Fruit fly (Drosophila melanogaster) whole organism, embryonic: ENCODE results near the gene IFT52.

ENCODE experiments used
- Ada2b ChIP-seq: fragments of 200-800 bp; sonication (Bioruptor generic); IDR thresholded peaks from 2 replicates; pipeline ENCODE4 v1.3.6; 2022; ENCODE audit warnings: missing biosample characterization, missing genetic modification characterization
- Awh ChIP-seq: fragments of 200-800 bp; sonication (Bioruptor generic); IDR thresholded peaks from 2 replicates; pipeline ENCODE4, ENCODE4 v1.3.6; 2022; ENCODE audit warnings: missing biosample characterization, missing genetic modification characterization
- CG10274 ChIP-seq: fragments of 200-800 bp; sonication (Bioruptor generic); optimal IDR thresholded peaks from 3 replicates; lab custom pipeline; 2017; ENCODE audit warnings: missing biosample characterization, mild to moderate bottlenecking, missing genetic modification characterization
- CG10431 ChIP-seq: fragments of 200-800 bp; sonication (Bioruptor generic); optimal IDR thresholded peaks from 3 replicates; lab custom pipeline; 2018; ENCODE audit warnings: missing biosample characterization, mild to moderate bottlenecking, missing genetic modification characterization
- CG10654 ChIP-seq: fragments of 200-800 bp; sonication (Bioruptor generic); optimal IDR thresholded peaks from 2 replicates; lab custom pipeline; 2016; ENCODE audit warnings: missing biosample characterization, missing genetic modification characterization
- CG11093 ChIP-seq: fragments of 200-800 bp; sonication (Bioruptor generic); IDR thresholded peaks from 3 replicates; pipeline ENCODE4 v1.3.6; 2022; ENCODE audit warnings: missing biosample characterization, missing genetic modification characterization
- CG12219 ChIP-seq: fragments of 200-800 bp; sonication (Bioruptor generic); optimal IDR thresholded peaks from 3 replicates; lab custom pipeline; 2018; ENCODE audit warnings: missing biosample characterization, mild to moderate bottlenecking, missing genetic modification characterization
- CG14050 ChIP-seq: fragments of 200-800 bp; sonication (Bioruptor generic); IDR thresholded peaks from 3 replicates; pipeline ENCODE4 v1.3.6; 2022; ENCODE audit warnings: missing biosample characterization, missing genetic modification characterization
- CG1647 ChIP-seq: fragments of 200-800 bp; sonication (Bioruptor generic); optimal IDR thresholded peaks from 3 replicates; lab custom pipeline; 2016; ENCODE audit warnings: missing biosample characterization, missing genetic modification characterization
- CG17186 ChIP-seq: fragments of 200-800 bp; sonication (Bioruptor generic); optimal IDR thresholded peaks from 3 replicates; lab custom pipeline; 2017; ENCODE audit warnings: missing biosample characterization, missing genetic modification reagents, missing genetic modification characterization
- CG17912 ChIP-seq: fragments of 200-800 bp; sonication (Bioruptor generic); optimal IDR thresholded peaks from 2 replicates; lab custom pipeline; 2018; ENCODE audit warnings: missing biosample characterization, mild to moderate bottlenecking, missing genetic modification characterization
- CG18619 ChIP-seq: fragments of 200-800 bp; sonication (Bioruptor generic); optimal IDR thresholded peaks from 3 replicates; lab custom pipeline; 2017; ENCODE audit warnings: missing biosample characterization, mild to moderate bottlenecking, missing genetic modification characterization
- CG18764 ChIP-seq: fragments of 200-800 bp; sonication (Bioruptor generic); optimal IDR thresholded peaks from 3 replicates; lab custom pipeline; 2016; ENCODE audit warnings: missing biosample characterization, missing genetic modification characterization
- CG3995 ChIP-seq: fragments of 200-800 bp; sonication (Bioruptor generic); optimal IDR thresholded peaks from 3 replicates; lab custom pipeline; 2016; ENCODE audit warnings: missing biosample characterization, missing genetic modification characterization
- CG42726 ChIP-seq: fragments of 200-800 bp; sonication (Bioruptor generic); IDR thresholded peaks from 2 replicates; pipeline ENCODE4 v1.3.6; 2022; ENCODE audit warnings: missing biosample characterization, missing genetic modification characterization; ENCODE audit not compliant: partially characterized antibody
- CG43689 ChIP-seq: fragments of 200-800 bp; sonication (Bioruptor generic); IDR thresholded peaks from 2 replicates; pipeline ENCODE4 v1.3.6; 2022; ENCODE audit warnings: missing biosample characterization, missing genetic modification characterization
- CG4707 ChIP-seq: fragments of 200-800 bp; sonication (Bioruptor generic); optimal IDR thresholded peaks from 2 replicates; lab custom pipeline; 2018; ENCODE audit warnings: missing biosample characterization, mild to moderate bottlenecking, missing genetic modification characterization, moderate library complexity
- CG6175 ChIP-seq: fragments of 200-800 bp; sonication (Bioruptor generic); IDR thresholded peaks from 3 replicates; pipeline ENCODE4 v1.3.6; 2022; ENCODE audit warnings: missing biosample characterization, missing genetic modification characterization
- CG6683 ChIP-seq: fragments of 200-800 bp; sonication (Bioruptor generic); optimal IDR thresholded peaks from 2 replicates; lab custom pipeline; 2017; ENCODE audit warnings: missing biosample characterization, mild to moderate bottlenecking, missing genetic modification characterization, missing genetic modification reagents
- CG7786 ChIP-seq: fragments of 200-800 bp; sonication (Bioruptor generic); optimal IDR thresholded peaks from 2 replicates; lab custom pipeline; 2016; ENCODE audit warnings: missing biosample characterization, missing genetic modification characterization
- CG8359 ChIP-seq: fragments of 200-800 bp; sonication (Bioruptor generic); optimal IDR thresholded peaks from 2 replicates; lab custom pipeline; 2017; ENCODE audit warnings: missing biosample characterization, mild to moderate bottlenecking, missing genetic modification characterization, borderline replicate concordance
- CG9437 ChIP-seq: fragments of 200-800 bp; sonication (Bioruptor generic); optimal IDR thresholded peaks from 2 replicates; lab custom pipeline; 2018; ENCODE audit warnings: missing biosample characterization, mild to moderate bottlenecking, missing genetic modification characterization
- Dad ChIP-seq: fragments of 200-800 bp; sonication (Bioruptor generic); optimal IDR thresholded peaks from 3 replicates; lab custom pipeline; 2016; ENCODE audit warnings: missing biosample characterization, missing genetic modification characterization
- Doc2 ChIP-seq: fragments of 200-800 bp; sonication (Bioruptor generic); IDR thresholded peaks from 2 replicates; pipeline ENCODE4 v1.3.6; 2022; ENCODE audit warnings: missing biosample characterization, missing genetic modification characterization
- HLHmδ ChIP-seq: fragments of 200-800 bp; sonication (Bioruptor generic); optimal IDR thresholded peaks from 2 replicates; lab custom pipeline; 2018; ENCODE audit warnings: missing biosample characterization, mild to moderate bottlenecking, missing genetic modification characterization, moderate library complexity
- Jarid2 ChIP-seq: fragments of 200-800 bp; sonication (Bioruptor generic); optimal IDR thresholded peaks from 3 replicates; lab custom pipeline; 2017; ENCODE audit warnings: mild to moderate bottlenecking, missing biosample characterization, missing genetic modification reagents, missing genetic modification characterization
- NC2α ChIP-seq: fragments of 200-800 bp; sonication (Bioruptor generic); optimal IDR thresholded peaks from 2 replicates; lab custom pipeline; 2016; ENCODE audit warnings: missing biosample characterization, missing genetic modification characterization
- Nf-YA ChIP-seq: fragments of 200-800 bp; sonication (Bioruptor generic); IDR thresholded peaks from 2 replicates; pipeline ENCODE4 v1.3.6; 2022; ENCODE audit warnings: missing biosample characterization, missing genetic modification characterization
- Ptx1 ChIP-seq: fragments of 200-800 bp; sonication (Bioruptor generic); IDR thresholded peaks from 2 replicates; pipeline ENCODE4 v1.3.6; 2022; ENCODE audit warnings: missing biosample characterization, missing genetic modification characterization
- Ravus ChIP-seq: fragments of 200-800 bp; sonication (Bioruptor generic); IDR thresholded peaks from 2 replicates; pipeline ENCODE4 v1.3.6; 2022; ENCODE audit warnings: missing biosample characterization, missing genetic modification characterization
- Rfx ChIP-seq: fragments of 200-800 bp; sonication (Bioruptor generic); IDR thresholded peaks from 2 replicates; pipeline ENCODE4 v1.3.6; 2022; ENCODE audit warnings: missing biosample characterization, missing genetic modification characterization
- Six4 ChIP-seq: fragments of 200-800 bp; sonication (Bioruptor generic); optimal IDR thresholded peaks from 2 replicates; lab custom pipeline; 2016; ENCODE audit warnings: missing biosample characterization, missing genetic modification characterization
- Sox102F ChIP-seq: fragments of 200-800 bp; sonication (Bioruptor generic); optimal IDR thresholded peaks from 2 replicates; lab custom pipeline; 2018; ENCODE audit warnings: missing biosample characterization, mild to moderate bottlenecking, missing genetic modification characterization, moderate library complexity
- Sry-β ChIP-seq: fragments of 200-800 bp; sonication (Bioruptor generic); optimal IDR thresholded peaks from 2 replicates; lab custom pipeline; 2018; ENCODE audit warnings: missing biosample characterization, mild to moderate bottlenecking, missing genetic modification characterization, moderate library complexity
- ac ChIP-seq: fragments of 200-800 bp; sonication (Bioruptor generic); optimal IDR thresholded peaks from 3 replicates; lab custom pipeline; 2017; ENCODE audit warnings: missing biosample characterization, mild to moderate bottlenecking, missing genetic modification characterization
- al ChIP-seq: fragments of 200-800 bp; sonication (Bioruptor generic); IDR thresholded peaks from 2 replicates; pipeline ENCODE4 v1.3.6; 2022; ENCODE audit warnings: missing biosample characterization, missing genetic modification characterization
- chm ChIP-seq: fragments of 200-800 bp; sonication (Bioruptor generic); IDR thresholded peaks from 2 replicates; pipeline ENCODE4 v1.3.6; 2022; ENCODE audit warnings: missing biosample characterization, missing genetic modification characterization
- da ChIP-seq: fragments of 200-800 bp; sonication (Bioruptor generic); optimal IDR thresholded peaks from 2 replicates; lab custom pipeline; 2016; ENCODE audit warnings: missing biosample characterization, missing genetic modification characterization
- dan ChIP-seq: fragments of 200-800 bp; sonication (Bioruptor generic); IDR thresholded peaks from 2 replicates; pipeline ENCODE4 v1.3.6; 2022; ENCODE audit warnings: missing biosample characterization, missing genetic modification characterization
- gcm2 ChIP-seq: fragments of 200-800 bp; sonication (Bioruptor generic); optimal IDR thresholded peaks from 2 replicates; lab custom pipeline; 2016; ENCODE audit warnings: missing biosample characterization, missing genetic modification characterization
- hth ChIP-seq: fragments of >200 bp; optimal IDR thresholded peaks from 2 replicates; lab custom pipeline; 2017; ENCODE audit warnings: inconsistent platforms
- jigr1 ChIP-seq: fragments of 200-800 bp; sonication (Bioruptor generic); IDR thresholded peaks from 3 replicates; pipeline ENCODE4 v1.3.6; 2022; ENCODE audit warnings: missing biosample characterization, missing genetic modification characterization
- pros ChIP-seq: fragments of 200-800 bp; sonication (Bioruptor generic); optimal IDR thresholded peaks from 3 replicates; lab custom pipeline; 2019; ENCODE audit warnings: missing biosample characterization, mild to moderate bottlenecking, missing genetic modification characterization, moderate library complexity
- psq ChIP-seq: fragments of 200-800 bp; sonication (Bioruptor generic); optimal IDR thresholded peaks from 2 replicates; lab custom pipeline; 2017; ENCODE audit warnings: missing biosample characterization, missing genetic modification characterization
- ranshi ChIP-seq: fragments of 200-800 bp; sonication (Bioruptor generic); IDR thresholded peaks from 2 replicates; pipeline ENCODE4 v1.3.6; 2022; ENCODE audit warnings: missing biosample characterization, missing genetic modification characterization
- sens ChIP-seq: fragments of 200-800 bp; sonication (Bioruptor generic); peaks from one replicate; lab custom pipeline; 2016; ENCODE audit warnings: missing biosample characterization, missing genetic modification characterization
- sim ChIP-seq: fragments of 200-800 bp; sonication (Bioruptor generic); IDR thresholded peaks from 2 replicates; pipeline ENCODE4 v1.3.6; 2022; ENCODE audit warnings: missing biosample characterization, missing genetic modification characterization
- sob ChIP-seq: fragments of 200-800 bp; sonication (Bioruptor generic); IDR thresholded peaks from 2 replicates; pipeline ENCODE4 v1.3.6; 2022; ENCODE audit warnings: missing biosample characterization, missing genetic modification characterization
- tgo ChIP-seq: fragments of 200-800 bp; sonication (Bioruptor generic); IDR thresholded peaks from 3 replicates; pipeline ENCODE4 v1.3.6; 2022; ENCODE audit warnings: missing biosample characterization, missing genetic modification characterization
- tll ChIP-seq, 2 experiments: fragments of 200-800 bp in 1 of 2; fragments of >200 bp in 1 of 2; sonication (Bioruptor generic) in 1 of 2; optimal IDR thresholded peaks; 2 replicates each; lab custom pipeline; 2017 to 2019; ENCODE audit warnings: missing biosample characterization in 2 of 2, missing genetic modification characterization in 2 of 2, mild to moderate bottlenecking in 1 of 2, moderate library complexity in 1 of 2

Gene IFT52

dm6 chr2L:6561463-6562357 is 4.4 kb upstream of the IFT52 start, which contains the start of the genes Trmt6 and Ent2:
Trmt6 (minus strand) TSS chr2L:6562289.
Ent2 (plus strand) TSS chr2L:6562325.
- TF ChIP-seq CG7786 (GFP tag; lab: Kevin White, UChicago) (peak; percentile 98), CG6683 (GFP tag; lab: Kevin White, UChicago) (peak; percentile 81), Ada2b (peak; percentile 98), CG11093 (peak; percentile 96), CG42726 (GFP tag; lab: Robert Waterston, UW) (no peak), CG43689 (GFP tag; lab: Robert Waterston, UW) (peak; percentile 89), CG12219 (GFP tag; lab: Kevin White, UChicago) (peak; percentile 92), HLHmδ (GFP tag; lab: Kevin White, UChicago) (no peak), Jarid2 (GFP tag; lab: Kevin White, UChicago) (peak; percentile 81), CG14050 (peak; percentile 96), CG18619 (GFP tag; lab: Kevin White, UChicago) (peak; percentile 95), CG6175 (GFP tag; lab: Robert Waterston, UW) (peak; percentile 96), sens (GFP tag; lab: Kevin White, UChicago) (peak; percentile 99), Ptx1 (GFP tag; lab: Robert Waterston, UW) (peak; percentile 99), Doc2 (peak; percentile 93), CG9437 (GFP tag; lab: Kevin White, UChicago) (peak; percentile 86), ac (GFP tag; lab: Kevin White, UChicago) (peak; percentile 56), CG17186 (GFP tag; lab: Kevin White, UChicago) (peak; percentile 91), da (GFP tag; lab: Kevin White, UChicago) (peak; percentile 92), Ravus (GFP tag; lab: Robert Waterston, UW) (peak; percentile 95), Six4 (GFP tag; lab: Kevin White, UChicago) (peak; percentile 91), Nf-YA (GFP tag; lab: Robert Waterston, UW) (peak; percentile 94), CG4707 (GFP tag; lab: Kevin White, UChicago) (peak; percentile 73), Sox102F (GFP tag; lab: Kevin White, UChicago) (peak; percentile 95), ranshi (GFP tag; lab: Robert Waterston, UW) (peak; percentile 98), psq (peak; percentile 83), sob (peak; percentile 98), sim (GFP tag; lab: Robert Waterston, UW) (peak; percentile 91), CG1647 (GFP tag; lab: Kevin White, UChicago) (peak; percentile 95), pros (GFP tag; lab: Kevin White, UChicago) (peak; percentile 34), CG17912 (GFP tag; lab: Kevin White, UChicago) (peak; percentile 78), chm (peak; percentile 94), gcm2 (GFP tag; lab: Kevin White, UChicago) (peak; percentile 90), CG8359 (GFP tag; lab: Kevin White, UChicago) (peak; percentile 9), tgo (GFP tag; lab: Robert Waterston, UW) (peak; percentile 97), CG10274 (GFP tag; lab: Kevin White, UChicago) (peak; percentile 87), tll (GFP tag; optimal IDR thresholded peaks at IDR 0.05; lab: Kevin White, UChicago) (peak in 1 of 2 experiments; percentile 29), jigr1 (GFP tag; lab: Robert Waterston, UW) (peak; percentile 96), NC2α (GFP tag; lab: Kevin White, UChicago) (peak; percentile 93), dan (GFP tag; lab: Robert Waterston, UW) (peak; percentile 92), CG18764 (peak; percentile 91), Rfx (peak; percentile 99), CG10654 (GFP tag; lab: Kevin White, UChicago) (peak; percentile 95), Sry-β (peak; percentile 55), CG3995 (peak; percentile 92), hth (lab: Kevin White, UChicago) (no peak), al (GFP tag; lab: Robert Waterston, UW) (peak; percentile 96), Dad (GFP tag; lab: Kevin White, UChicago) (peak; percentile 92), Awh (GFP tag; lab: Robert Waterston, UW) (peak; percentile 98), CG10431 (GFP tag; lab: Kevin White, UChicago) (peak; percentile 65)
